Fruit fly (Drosophila melanogaster) whole organism, wandering third instar larva: ENCODE data around the gene MED6.

Source experiments
- Abd-B ChIP-seq: fragments of >200 bp; optimal IDR thresholded peaks from 2 replicates; lab custom pipeline; 2017; ENCODE audit warnings: missing biosample characterization, missing genetic modification characterization
- CG32264 ChIP-seq: fragments of 200-800 bp; sonication (Bioruptor generic); optimal IDR thresholded peaks from 2 replicates; lab custom pipeline; 2016; ENCODE audit warnings: missing biosample characterization, missing genetic modification characterization
- CG9705 ChIP-seq: fragments of 200-800 bp; sonication (Bioruptor generic); optimal IDR thresholded peaks from 2 replicates; lab custom pipeline; 2018; ENCODE audit warnings: missing biosample characterization, mild to moderate bottlenecking, missing genetic modification characterization
- CrebA ChIP-seq: fragments of 200-800 bp; sonication (Bioruptor generic); optimal IDR thresholded peaks from 2 replicates; lab custom pipeline; 2016; ENCODE audit warnings: missing biosample characterization, mild to moderate bottlenecking, missing genetic modification characterization, borderline replicate concordance
- Dfd ChIP-seq: fragments of >200 bp; optimal IDR thresholded peaks from 2 replicates; lab custom pipeline; 2017; ENCODE audit warnings: missing biosample characterization, missing genetic modification characterization
- Dif ChIP-seq: fragments of 200-275, 200-300 bp; sonication (Bioruptor generic); optimal IDR thresholded peaks from 2 replicates; lab custom pipeline; 2018; ENCODE audit warnings: missing biosample characterization, missing genetic modification characterization; ENCODE audit not compliant: partially characterized antibody
- GATAd ChIP-seq: sonication (Bioruptor generic); optimal IDR thresholded peaks from 2 replicates; lab custom pipeline; 2016; ENCODE audit warnings: missing biosample characterization, missing genetic modification characterization
- HLH106 ChIP-seq: fragments of 200-800 bp; optimal IDR thresholded peaks from 3 replicates; lab custom pipeline; 2019; ENCODE audit warnings: missing biosample characterization, mild to moderate bottlenecking, missing genetic modification characterization, moderate library complexity
- Hnf4 ChIP-seq: fragments of 200-800 bp; sonication (Bioruptor generic); optimal IDR thresholded peaks from 2 replicates; lab custom pipeline; 2016; ENCODE audit warnings: missing biosample characterization, mild to moderate bottlenecking, missing genetic modification characterization
- Hr78 ChIP-seq: fragments of >200 bp; optimal IDR thresholded peaks from 2 replicates; lab custom pipeline; 2017; ENCODE audit warnings: missing biosample characterization, missing genetic modification characterization
- Hr83 ChIP-seq: fragments of 200-300 bp; sonication (Bioruptor generic); optimal IDR thresholded peaks from 2 replicates; lab custom pipeline; 2016; ENCODE audit warnings: missing biosample characterization, mild to moderate bottlenecking, missing genetic modification characterization, moderate library complexity; ENCODE audit not compliant: poor library complexity, severe bottlenecking
- Jra ChIP-seq: sonication (Bioruptor generic); optimal IDR thresholded peaks from 2 replicates; lab custom pipeline; 2016; ENCODE audit warnings: missing biosample characterization, missing genetic modification characterization
- Mio ChIP-seq: sonication (Bioruptor generic); optimal IDR thresholded peaks from 2 replicates; lab custom pipeline; 2016; ENCODE audit warnings: missing biosample characterization, missing genetic modification characterization
- Myc ChIP-seq: fragments of >200 bp; optimal IDR thresholded peaks from 2 replicates; lab custom pipeline; 2017
- N ChIP-seq: fragments of >200 bp; optimal IDR thresholded peaks from 2 replicates; lab custom pipeline; 2018; ENCODE audit warnings: missing biosample characterization, missing external identifiers, missing genetic modification characterization
- OdsH ChIP-seq: fragments of 200-800 bp; sonication (Bioruptor generic); optimal IDR thresholded peaks from 2 replicates; lab custom pipeline; 2016; ENCODE audit warnings: missing biosample characterization, mild to moderate bottlenecking, missing genetic modification characterization
- Rel ChIP-seq, 2 experiments: fragments of 200-800 bp; sonication (Bioruptor generic) in 1 of 2; optimal IDR thresholded peaks; 2 replicates in 1 of 2; 3 replicates in 1 of 2; lab custom pipeline; 2016 to 2019; ENCODE audit warnings: mild to moderate bottlenecking in 2 of 2, missing biosample characterization in 2 of 2, missing genetic modification characterization in 2 of 2, moderate library complexity in 1 of 2
- Sp1 ChIP-seq: fragments of 200-800 bp; sonication (Bioruptor generic); optimal IDR thresholded peaks from 3 replicates; lab custom pipeline; 2019; ENCODE audit warnings: missing biosample characterization, mild to moderate bottlenecking, missing genetic modification characterization, moderate library complexity
- Vsx2 ChIP-seq: fragments of 200-300, 225-300 bp; sonication (Bioruptor generic); optimal IDR thresholded peaks from 2 replicates; lab custom pipeline; 2018; ENCODE audit warnings: missing biosample characterization, missing genetic modification characterization; ENCODE audit not compliant: partially characterized antibody
- br ChIP-seq: fragments of 200-800 bp; sonication (Bioruptor generic); optimal IDR thresholded peaks from 2 replicates; lab custom pipeline; 2016; ENCODE audit warnings: missing biosample characterization, missing genetic modification characterization
- brk ChIP-seq: fragments of 200-800 bp; sonication (Bioruptor generic); optimal IDR thresholded peaks from 2 replicates; lab custom pipeline; 2016; ENCODE audit warnings: missing biosample characterization, mild to moderate bottlenecking, missing genetic modification characterization
- dl ChIP-seq, 2 experiments: fragments of 175-275, 200-275 bp in 1 of 2; fragments of 200-275 bp in 1 of 2; sonication (Bioruptor generic); optimal IDR thresholded peaks; lab custom pipeline; 2018; ENCODE audit warnings: mild to moderate bottlenecking in 2 of 2, missing biosample characterization in 2 of 2, missing genetic modification characterization in 2 of 2, moderate library complexity in 2 of 2; ENCODE audit not compliant: partially characterized antibody in 2 of 2, insufficient read depth in 1 of 2
- dmrt93B ChIP-seq: fragments of 200-800 bp; sonication (Bioruptor generic); optimal IDR thresholded peaks from 2 replicates; lab custom pipeline; 2018; ENCODE audit warnings: missing biosample characterization, mild to moderate bottlenecking, missing genetic modification characterization
- dsf ChIP-seq: sonication (Bioruptor generic); optimal IDR thresholded peaks from 2 replicates; lab custom pipeline; 2016; ENCODE audit warnings: missing biosample characterization, missing genetic modification characterization, borderline replicate concordance
- ey ChIP-seq: fragments of 200-800 bp; sonication (Bioruptor generic); optimal IDR thresholded peaks from 2 replicates; lab custom pipeline; 2016; ENCODE audit warnings: missing biosample characterization, missing genetic modification characterization
- foxo ChIP-seq, 2 experiments: fragments of 200-800 bp; sonication (Bioruptor generic); optimal IDR thresholded peaks; 2 replicates in 1 of 2; 3 replicates in 1 of 2; lab custom pipeline; 2016 to 2017; ENCODE audit warnings: missing biosample characterization in 2 of 2, missing genetic modification characterization in 2 of 2
- fru ChIP-seq: fragments of 200-800 bp; sonication (Bioruptor generic); optimal IDR thresholded peaks from 3 replicates; lab custom pipeline; 2016; ENCODE audit warnings: missing biosample characterization, mild to moderate bottlenecking, missing genetic modification characterization
- h ChIP-seq: fragments of 200-800 bp; sonication (Bioruptor generic); optimal IDR thresholded peaks from 3 replicates; lab custom pipeline; 2016; ENCODE audit warnings: missing biosample characterization, mild to moderate bottlenecking, missing genetic modification characterization
- jim ChIP-seq: fragments of 175-275, 200-325 bp; sonication (Bioruptor generic); optimal IDR thresholded peaks from 2 replicates; lab custom pipeline; 2016; ENCODE audit warnings: missing biosample characterization, mild to moderate bottlenecking, missing genetic modification characterization
- lola ChIP-seq: fragments of >200 bp; optimal IDR thresholded peaks from 2 replicates; lab custom pipeline; 2017; ENCODE audit warnings: missing biosample characterization, missing genetic modification characterization
- pan ChIP-seq: fragments of >200 bp; optimal IDR thresholded peaks from 2 replicates; lab custom pipeline; 2017
- psq ChIP-seq: fragments of 200-800 bp; sonication (Bioruptor generic); optimal IDR thresholded peaks from 3 replicates; lab custom pipeline; 2017; ENCODE audit warnings: missing biosample characterization, mild to moderate bottlenecking, missing genetic modification characterization, moderate library complexity
- rgr ChIP-seq: fragments of 200-800 bp; sonication (Bioruptor generic); optimal IDR thresholded peaks from 3 replicates; lab custom pipeline; 2016; ENCODE audit warnings: missing biosample characterization, mild to moderate bottlenecking, missing genetic modification characterization
- sage ChIP-seq: fragments of 200-800 bp; sonication (Bioruptor generic); optimal IDR thresholded peaks from 2 replicates; lab custom pipeline; 2016; ENCODE audit warnings: missing biosample characterization, mild to moderate bottlenecking, missing genetic modification characterization
- sv ChIP-seq: fragments of 200-800 bp; sonication (Bioruptor generic); optimal IDR thresholded peaks from 3 replicates; lab custom pipeline; 2016; ENCODE audit warnings: missing biosample characterization, missing genetic modification characterization
- tai ChIP-seq: sonication (Bioruptor generic); optimal IDR thresholded peaks from 2 replicates; lab custom pipeline; 2016; ENCODE audit warnings: missing biosample characterization, missing genetic modification characterization
- usp ChIP-seq: fragments of >200 bp; optimal IDR thresholded peaks from 2 replicates; lab custom pipeline; 2017; ENCODE audit warnings: missing biosample characterization, missing genetic modification characterization
- woc ChIP-seq: sonication (Bioruptor generic); optimal IDR thresholded peaks from 2 replicates; lab custom pipeline; 2016; ENCODE audit warnings: missing biosample characterization, mild to moderate bottlenecking, missing genetic modification characterization

MED6 gene

dm6 chr3R:9793018-9793417 lies 24.2 kb upstream of the MED6 start, which contains the start of gene CG8516:
Gene CG8516 (plus strand): TSS chr3R:9793295.
- TF ChIP-seq CG32264 (no peak), Hnf4 (GFP tag; lab: Kevin White, UChicago) (no peak), psq (no peak), br (GFP tag; lab: Kevin White, UChicago) (no peak), Hr78 (GFP tag; lab: Kevin White, UChicago) (no peak), brk (GFP tag; lab: Kevin White, UChicago) (no peak), dsf (GFP tag; lab: Kevin White, UChicago) (no peak), Rel (GFP tag; optimal IDR thresholded peaks at IDR 0.05; lab: Kevin White, UChicago) (no peak), Rel (tag; optimal IDR thresholded peaks at IDR 0.05; lab: Kevin White, UChicago) (peak; percentile 41), CrebA (no peak), Abd-B (GFP tag; lab: Kevin White, UChicago) (no peak), tai (no peak), HLH106 (tag; lab: Kevin White, UChicago) (peak; percentile 19), usp (GFP tag; lab: Kevin White, UChicago) (no peak), Myc (lab: Kevin White, UChicago) (no peak), Vsx2 (no peak), rgr (GFP tag; lab: Kevin White, UChicago) (no peak), foxo (GFP tag; optimal IDR thresholded peaks at IDR 0.05; lab: Kevin White, UChicago) (peak in 1 of 2 experiments; percentile 29), dl (GFP tag; optimal IDR thresholded peaks at IDR 0.05; lab: Kevin White, UChicago; ENCODE audit: insufficient read depth in 1 of 2, partially characterized antibody in 2 of 2) (no peak), Hr83 (GFP tag; lab: Kevin White, UChicago) (no peak), dmrt93B (GFP tag; lab: Kevin White, UChicago) (no peak), CG9705 (GFP tag; lab: Kevin White, UChicago) (no peak), woc (GFP tag; lab: Kevin White, UChicago) (peak; percentile 24), fru (no peak), N (GFP tag; lab: Kevin White, UChicago) (no peak), Dfd (GFP tag; lab: Kevin White, UChicago) (no peak), Sp1 (GFP tag; lab: Kevin White, UChicago) (peak; percentile 11), jim (GFP tag; lab: Kevin White, UChicago) (no peak), Mio (GFP tag; lab: Kevin White, UChicago) (no peak), GATAd (GFP tag; lab: Kevin White, UChicago) (no peak), Dif (GFP tag; lab: Kevin White, UChicago) (no peak), pan (lab: Kevin White, UChicago) (no peak), sv (peak; percentile 11), lola (GFP tag; lab: Kevin White, UChicago) (no peak), ey (GFP tag; lab: Kevin White, UChicago) (no peak), sage (no peak), OdsH (GFP tag; lab: Kevin White, UChicago) (no peak), h (peak; percentile 29), Jra (GFP tag; lab: Kevin White, UChicago) (no peak)

dm6 chr3R:9791177-9791806 lies 22.5 kb upstream of the MED6 start, which contains the start of the genes CG12945 and CG8507:
Gene CG12945 (minus strand): TSS chr3R:9791221.
Gene CG8507 (plus strand): TSS chr3R:9791483.
- TF ChIP-seq psq (peak; percentile 48), Dfd (GFP tag; lab: Kevin White, UChicago) (no peak), Jra (GFP tag; lab: Kevin White, UChicago) (peak; percentile 37), OdsH (GFP tag; lab: Kevin White, UChicago) (peak; percentile 23), br (GFP tag; lab: Kevin White, UChicago) (peak; percentile 32), dmrt93B (GFP tag; lab: Kevin White, UChicago) (no peak), dl (GFP tag; optimal IDR thresholded peaks at IDR 0.05; lab: Kevin White, UChicago; ENCODE audit: insufficient read depth in 1 of 2, partially characterized antibody in 2 of 2) (no peak), Hr83 (GFP tag; lab: Kevin White, UChicago) (no peak), Mio (GFP tag; lab: Kevin White, UChicago) (no peak), pan (lab: Kevin White, UChicago) (no peak), foxo (GFP tag; optimal IDR thresholded peaks at IDR 0.05; lab: Kevin White, UChicago) (peak in 1 of 2 experiments; percentile 68), woc (GFP tag; lab: Kevin White, UChicago) (peak; percentile 91), Rel (GFP tag; optimal IDR thresholded peaks at IDR 0.05; lab: Kevin White, UChicago) (no peak), Rel (tag; optimal IDR thresholded peaks at IDR 0.05; lab: Kevin White, UChicago) (peak; percentile 94), rgr (GFP tag; lab: Kevin White, UChicago) (no peak), dsf (GFP tag; lab: Kevin White, UChicago) (no peak), lola (GFP tag; lab: Kevin White, UChicago) (no peak), brk (GFP tag; lab: Kevin White, UChicago) (no peak), Abd-B (GFP tag; lab: Kevin White, UChicago) (no peak), sv (peak; percentile 43), CG9705 (GFP tag; lab: Kevin White, UChicago) (peak; percentile 52), tai (no peak), CrebA (no peak), usp (GFP tag; lab: Kevin White, UChicago) (no peak), ey (GFP tag; lab: Kevin White, UChicago) (peak; percentile 46), N (GFP tag; lab: Kevin White, UChicago) (no peak), Dif (GFP tag; lab: Kevin White, UChicago) (no peak), Hr78 (GFP tag; lab: Kevin White, UChicago) (no peak), h (peak; percentile 65), CG32264 (no peak), Hnf4 (GFP tag; lab: Kevin White, UChicago) (no peak), fru (no peak), sage (no peak), Sp1 (GFP tag; lab: Kevin White, UChicago) (peak; percentile 68), jim (GFP tag; lab: Kevin White, UChicago) (no peak), HLH106 (tag; lab: Kevin White, UChicago) (peak; percentile 76), Myc (lab: Kevin White, UChicago) (peak; percentile 92), GATAd (GFP tag; lab: Kevin White, UChicago) (no peak), Vsx2 (no peak)
